Worm (Caenorhabditis elegans) whole organism, young adult: ENCODE measurements around the gene Y51H4A.13.
A peak's percentile ranks its signal among the peaks of the same experiment; 100 is the strongest.
"Not testable (repeated sequence)": the region's sequence is repeated elsewhere in the genome, so short reads cannot be mapped to it uniquely, and the experiment has no call there.

Experiments used
- B0035.1 ChIP-seq: sonication (generic microtip); optimal IDR thresholded peaks from 2 replicates; lab custom pipeline; 2016; ENCODE audit warnings: missing genetic modification characterization, mild to moderate bottlenecking, missing compliant biosample characterization, missing genotype, missing genetic modification reagents
- C06A6.2 ChIP-seq: fragments of 200-800 bp; sonication (Bioruptor generic); conservative IDR thresholded peaks from 2 replicates; pipeline ENCODE4 v1.3.6; 2022; ENCODE audit warnings: missing genetic modification characterization, missing compliant biosample characterization
- F23B12.7 ChIP-seq: sonication (generic microtip); optimal IDR thresholded peaks from 2 replicates; lab custom pipeline; 2017; ENCODE audit warnings: missing genetic modification characterization, mild to moderate bottlenecking, missing compliant biosample characterization, antibody characterized with exemption, moderate library complexity; ENCODE audit not compliant: insufficient read depth
- F57C9.4 ChIP-seq: sonication (generic microtip); optimal IDR thresholded peaks from 2 replicates; lab custom pipeline; 2017; ENCODE audit warnings: mild to moderate bottlenecking, missing genetic modification characterization, missing compliant biosample characterization
- K12H6.12 ChIP-seq: fragments of 200-800 bp; sonication (Bioruptor generic); optimal IDR thresholded peaks from 2 replicates; lab custom pipeline; 2018; ENCODE audit warnings: mild to moderate bottlenecking, missing genetic modification characterization, missing compliant biosample characterization
- Y53F4B.3 ChIP-seq: fragments of 200-800 bp; sonication (Bioruptor generic); IDR thresholded peaks from 2 replicates; pipeline ENCODE4 v1.3.6; 2022; ENCODE audit warnings: missing genetic modification reagents, missing genetic modification characterization, missing compliant biosample characterization
- Y79H2A.3 ChIP-seq: fragments of 200-800 bp; sonication (Bioruptor generic); conservative IDR thresholded peaks from 2 replicates; pipeline ENCODE4 v1.3.6; 2022; ENCODE audit warnings: missing genetic modification reagents, missing genetic modification characterization, missing compliant biosample characterization
- akir-1 ChIP-seq: fragments of 200-800 bp; sonication (Bioruptor generic); optimal IDR thresholded peaks from 2 replicates; lab custom pipeline; 2018; ENCODE audit warnings: mild to moderate bottlenecking, missing genetic modification characterization, moderate library complexity, missing compliant biosample characterization
- atf-7 ChIP-seq: sonication (generic microtip); optimal IDR thresholded peaks from 2 replicates; lab custom pipeline; 2017; ENCODE audit warnings: mild to moderate bottlenecking, missing genetic modification characterization, missing compliant biosample characterization
- attf-6 ChIP-seq: fragments of 200-800 bp; sonication (Bioruptor generic); IDR thresholded peaks from 2 replicates; pipeline ENCODE4 v1.3.6; 2022; ENCODE audit warnings: missing genetic modification reagents, missing genetic modification characterization, missing compliant biosample characterization
- ceh-100 ChIP-seq: fragments of 200-800 bp; sonication (Bioruptor generic); IDR thresholded peaks from 2 replicates; pipeline ENCODE4 v1.3.6; 2022; ENCODE audit warnings: missing genetic modification reagents, missing genetic modification characterization, missing compliant biosample characterization
- ceh-27 ChIP-seq: fragments of 200-800 bp; sonication (Bioruptor generic); optimal IDR thresholded peaks from 2 replicates; lab custom pipeline; 2018; ENCODE audit warnings: mild to moderate bottlenecking, missing genetic modification characterization, moderate library complexity, missing compliant biosample characterization
- dpl-1 ChIP-seq: fragments of 150-350 bp; optimal IDR thresholded peaks from 2 replicates; lab custom pipeline; 2014; ENCODE audit warnings: missing biosample characterization, missing genetic modification reagents, missing genetic modification characterization
- efl-1 ChIP-seq: fragments of 150-350 bp; optimal IDR thresholded peaks from 2 replicates; lab custom pipeline; 2014; ENCODE audit warnings: missing biosample characterization, missing genetic modification reagents, missing genetic modification characterization
- egl-18 ChIP-seq: fragments of 200-800 bp; sonication (Bioruptor generic); IDR thresholded peaks from 2 replicates; pipeline ENCODE4 v1.3.6; 2022; ENCODE audit warnings: missing genetic modification reagents, missing genetic modification characterization, missing compliant biosample characterization
- him-1 ChIP-seq: sonication (generic microtip); optimal IDR thresholded peaks from 2 replicates; lab custom pipeline; 2016; ENCODE audit warnings: missing genotype, missing genetic modification reagents, missing genetic modification characterization, missing compliant biosample characterization
- hsf-1 ChIP-seq: fragments of 200-800 bp; sonication (Bioruptor generic); IDR thresholded peaks from 2 replicates; pipeline ENCODE4 v1.3.6; 2022; ENCODE audit warnings: missing genetic modification reagents, missing genetic modification characterization, missing compliant biosample characterization
- lin-26 ChIP-seq: fragments of 200-800 bp; sonication (Bioruptor generic); IDR thresholded peaks from 2 replicates; pipeline ENCODE4 v1.3.6; 2022; ENCODE audit warnings: missing genetic modification reagents, missing genetic modification characterization, missing compliant biosample characterization
- lin-35 ChIP-seq, 3 experiments: fragments of 150-350 bp in 2 of 3; sonication (generic microtip) in 1 of 3; optimal IDR thresholded peaks; 2 replicates each; lab custom pipeline; 2014 to 2018; ENCODE audit warnings: missing biosample characterization in 3 of 3, missing genetic modification characterization in 3 of 3, missing genetic modification reagents in 3 of 3
- madf-10 ChIP-seq: sonication (generic microtip); optimal IDR thresholded peaks from 2 replicates; lab custom pipeline; 2016; ENCODE audit warnings: mild to moderate bottlenecking, missing genetic modification characterization, missing compliant biosample characterization
- nfya-1 ChIP-seq: sonication (generic microtip); optimal IDR thresholded peaks from 2 replicates; lab custom pipeline; 2017; ENCODE audit warnings: antibody characterized with exemption, missing compliant biosample characterization, missing genetic modification characterization, borderline replicate concordance; ENCODE audit not compliant: insufficient read depth
- nhr-80 ChIP-seq: sonication (generic microtip); optimal IDR thresholded peaks from 2 replicates; lab custom pipeline; 2016; ENCODE audit warnings: missing genetic modification characterization, missing compliant biosample characterization
- rec-8 ChIP-seq, 2 experiments: sonication (generic microtip); optimal IDR thresholded peaks; 2 replicates each; lab custom pipeline; 2016; ENCODE audit warnings: mild to moderate bottlenecking in 2 of 2, missing genetic modification characterization in 2 of 2, missing genetic modification reagents in 2 of 2, missing genotype in 2 of 2, missing biosample characterization in 1 of 2, missing compliant biosample characterization in 1 of 2, moderate library complexity in 1 of 2
- snpc-4 ChIP-seq, 5 experiments: fragments of 150-350 bp in 1 of 5; sonication (generic microtip) in 4 of 5; optimal IDR thresholded peaks; 2 replicates each; lab custom pipeline; 2014 to 2018; ENCODE audit warnings: missing genetic modification characterization in 5 of 5, missing biosample characterization in 3 of 5, antibody characterized with exemption in 2 of 5, mild to moderate bottlenecking in 2 of 5, missing compliant biosample characterization in 2 of 5, missing genotype in 2 of 5, moderate library complexity in 2 of 5, missing genetic modification reagents in 1 of 5
- unc-62 ChIP-seq: fragments of 150-350 bp; optimal IDR thresholded peaks from 2 replicates; lab custom pipeline; 2014; ENCODE audit warnings: missing biosample characterization, missing genetic modification reagents, missing genetic modification characterization
- ztf-25 ChIP-seq: fragments of 200-800 bp; sonication (Bioruptor generic); IDR thresholded peaks from 2 replicates; pipeline ENCODE4 v1.3.6; 2022; ENCODE audit warnings: missing genetic modification reagents, missing genetic modification characterization, missing compliant biosample characterization
- ztf-28 ChIP-seq: fragments of 200-800 bp; sonication (Bioruptor generic); IDR thresholded peaks from 2 replicates; pipeline ENCODE4 v1.3.6; 2022; ENCODE audit warnings: missing genetic modification reagents, missing genetic modification characterization, missing compliant biosample characterization

Y51H4A.13 gene

DNA sequence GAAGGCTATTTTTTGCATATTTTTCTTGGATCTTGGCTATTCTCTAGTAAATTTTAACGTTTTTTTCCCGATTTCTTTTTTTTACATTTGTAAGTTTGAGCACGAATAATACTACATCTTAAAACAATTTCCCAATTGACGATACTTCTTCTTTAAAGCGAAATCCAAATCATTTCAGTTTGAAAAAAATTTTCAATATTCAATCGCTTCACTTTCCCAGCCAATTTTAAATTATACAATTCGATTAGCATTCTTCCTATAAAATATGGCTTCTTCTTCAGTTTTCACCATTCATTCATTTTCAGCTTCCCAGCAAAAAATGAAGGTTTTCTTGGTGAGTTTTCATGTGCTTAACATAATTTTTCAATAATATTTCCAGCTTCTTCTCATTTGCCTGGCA, 20.3 kb downstream of the Y51H4A.13 start, which contains the start of gene fip-7:
Gene fip-7 (plus strand): TSS at position 301 of the 400 bp plus-strand sequence.
- TF ChIP-seq C06A6.2 (GFP tag; lab: Robert Waterston, UW); akir-1; ceh-100 (GFP tag; lab: Robert Waterston, UW): not testable (repeated sequence)
- TF ChIP-seq, all 124 proteins: peak for 0; not testable (repeated sequence) for 124

DNA sequence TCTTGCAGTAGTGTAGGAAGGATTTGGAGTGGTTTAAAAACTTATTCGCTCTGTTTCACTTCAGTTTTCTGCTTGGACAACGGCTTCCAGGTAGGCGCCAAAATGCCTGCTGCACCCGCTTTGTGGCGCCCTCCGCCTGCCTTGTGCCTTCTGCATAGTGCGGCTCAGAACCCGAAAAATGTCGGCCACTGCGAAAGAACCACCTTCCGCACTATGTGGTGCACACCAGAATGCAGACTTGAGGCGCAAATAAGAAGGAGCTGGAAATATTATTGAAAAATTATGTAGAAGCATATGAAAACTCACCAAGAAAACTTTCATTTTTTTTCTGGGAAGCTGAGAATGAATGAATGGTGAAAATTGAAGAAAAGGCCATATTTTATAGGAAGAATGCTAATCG, 23.1 kb downstream of the Y51H4A.13 start:
- TF ChIP-seq attf-6 = peak; percentile 51
- TF ChIP-seq snpc-4 (GFP tag; optimal IDR thresholded peaks at IDR 0.05; lab: Kevin White, UChicago) = not testable (repeated sequence)
- TF ChIP-seq snpc-4 (tag; optimal IDR thresholded peaks at IDR 0.05; lab: Kevin White, UChicago) = peak in 1 of 4 experiments; percentile 44
- TF ChIP-seq, all 124 proteins: peak for 2; not testable (repeated sequence) for 122

DNA sequence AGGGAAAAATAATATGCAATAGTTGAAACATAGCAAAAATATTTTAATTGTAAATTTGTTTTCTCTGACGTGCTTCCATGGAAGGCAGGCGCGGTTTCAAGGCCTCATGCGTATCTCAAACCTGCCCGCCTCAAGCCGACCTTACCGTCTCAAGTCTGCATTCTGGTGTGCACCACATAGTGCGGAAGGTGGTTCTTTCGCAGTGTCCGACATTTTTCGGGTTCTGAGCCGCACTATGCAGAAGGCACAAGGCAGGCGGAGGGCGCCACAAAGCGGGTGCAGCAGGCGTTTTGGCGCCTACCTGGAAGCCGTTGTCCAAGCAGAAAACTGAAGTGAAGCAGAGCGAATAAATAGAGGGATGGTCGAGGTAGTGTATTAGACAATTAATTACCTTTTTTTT, 23.7 kb downstream of the Y51H4A.13 start:
- TF ChIP-seq efl-1 (GFP tag; lab: Kevin White, UChicago) (no peak), ceh-27 (no peak)
- TF ChIP-seq, all 124 proteins: peak for 0

DNA sequence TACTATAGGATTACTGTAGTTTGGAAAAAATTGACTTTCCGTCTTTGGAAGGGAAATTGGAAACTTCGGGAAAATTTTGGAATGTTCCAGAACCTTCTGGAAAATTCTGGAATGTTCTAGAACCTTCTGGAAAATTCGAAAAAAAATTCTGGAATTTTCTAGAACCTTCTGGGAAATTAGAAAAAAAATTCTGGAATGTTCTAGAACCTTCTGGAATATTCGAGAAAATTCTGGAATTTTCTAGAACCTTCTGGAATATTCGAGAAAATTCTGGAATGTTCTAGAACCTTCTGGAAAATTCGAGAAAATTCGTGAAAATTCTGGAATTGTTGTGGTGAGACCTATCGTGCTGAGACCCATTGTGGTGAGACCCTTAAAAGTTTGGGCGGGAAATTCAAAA, 31.1 kb downstream of the Y51H4A.13 start:
- TF ChIP-seq hsf-1 (GFP tag; lab: Robert Waterston, UW) (peak; percentile 98), attf-6 (peak; percentile 59; the same call in 1 of the 2 replicates), Y79H2A.3 (GFP tag; lab: Robert Waterston, UW) (0 out of 2 replicates have a peak, but pooled peaks have one; percentile 57)

DNA sequence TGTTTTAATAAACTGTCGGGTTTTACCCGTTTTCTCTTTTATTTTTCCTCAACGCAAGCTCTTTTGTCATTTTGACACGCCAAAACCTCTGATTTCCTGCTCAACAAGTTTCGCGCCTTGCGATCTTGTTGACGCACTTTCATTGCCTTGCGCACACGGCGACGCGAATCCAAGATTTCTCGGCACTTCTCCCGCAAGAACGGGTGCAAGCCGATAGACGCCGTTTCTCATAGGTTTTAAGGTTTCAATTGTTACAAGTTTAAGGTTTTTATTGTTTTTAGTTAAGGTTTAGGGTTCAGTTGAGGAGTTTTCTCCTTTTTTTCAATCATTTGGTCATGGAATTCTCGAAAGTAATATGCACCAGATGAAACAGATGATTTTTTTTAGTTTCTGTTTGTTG, 35.4 kb downstream of the Y51H4A.13 start:
- TF ChIP-seq snpc-4 (GFP tag; optimal IDR thresholded peaks at IDR 0.05; lab: Kevin White, UChicago) = not testable (repeated sequence)
- peak in 1 of 4 experiments; percentile 35 for TF ChIP-seq snpc-4 (tag; optimal IDR thresholded peaks at IDR 0.05; lab: Kevin White, UChicago)
- peak; percentile 68; the same call in 1 of the 2 replicates for TF ChIP-seq attf-6

DNA sequence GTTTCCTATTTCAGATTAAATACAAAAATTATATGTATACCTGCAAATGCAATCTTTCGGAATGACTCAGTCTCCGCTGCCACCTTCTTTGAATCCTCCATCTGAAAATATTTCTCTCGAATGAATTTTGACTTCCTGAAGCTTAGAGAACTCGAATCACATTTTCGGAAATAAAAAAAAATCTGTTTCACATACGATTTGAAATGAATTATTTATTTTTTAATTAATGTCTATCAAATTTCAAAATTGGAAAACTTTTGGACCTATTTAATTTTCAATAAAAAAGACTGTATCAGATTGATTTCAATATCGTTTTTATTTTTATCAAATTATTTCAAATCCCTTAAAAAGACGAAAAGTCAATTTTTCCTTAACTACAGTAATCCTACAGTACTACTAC, 43.5 kb downstream of the Y51H4A.13 start, which contains the start of gene col-137:
Gene col-137 (minus strand): TSS at position 101 of the 400 bp plus-strand sequence.
- TF ChIP-seq nhr-80 (tag; lab: Kevin White, UChicago) (no peak), atf-7 (tag; lab: Kevin White, UChicago) (no peak), him-1 (tag; lab: Kevin White, UChicago) (no peak), ztf-28 (GFP tag; lab: Robert Waterston, UW) (no peak), akir-1 (no peak), rec-8 (tag; optimal IDR thresholded peaks at IDR 0.05; lab: Kevin White, UChicago) (no peak), ztf-25 (GFP tag; lab: Robert Waterston, UW) (no peak), F57C9.4 (tag; lab: Kevin White, UChicago) (no peak), B0035.1 (tag; lab: Kevin White, UChicago) (no peak), K12H6.12 (tag; lab: Kevin White, UChicago) (no peak), unc-62 (no peak), lin-26 (GFP tag; lab: Robert Waterston, UW) (no peak), nfya-1 (no peak), egl-18 (GFP tag; lab: Robert Waterston, UW) (no peak), F23B12.7 (tag; lab: Kevin White, UChicago) (no peak), madf-10 (tag; lab: Kevin White, UChicago) (no peak), lin-35 (GFP tag; optimal IDR thresholded peaks at IDR 0.05; lab: Kevin White, UChicago) (no peak), Y53F4B.3 (GFP tag; lab: Robert Waterston, UW) (no peak), snpc-4 (GFP tag; optimal IDR thresholded peaks at IDR 0.05; lab: Kevin White, UChicago) (no peak), snpc-4 (tag; optimal IDR thresholded peaks at IDR 0.05; lab: Kevin White, UChicago) (no peak), dpl-1 (GFP tag; lab: Kevin White, UChicago) (no peak)
